Fruit fly (Drosophila melanogaster): ENCODE measurements around the gene Sod1.
A peak's percentile ranks its signal among the peaks of the same experiment; 100 is the strongest.

DNA sequence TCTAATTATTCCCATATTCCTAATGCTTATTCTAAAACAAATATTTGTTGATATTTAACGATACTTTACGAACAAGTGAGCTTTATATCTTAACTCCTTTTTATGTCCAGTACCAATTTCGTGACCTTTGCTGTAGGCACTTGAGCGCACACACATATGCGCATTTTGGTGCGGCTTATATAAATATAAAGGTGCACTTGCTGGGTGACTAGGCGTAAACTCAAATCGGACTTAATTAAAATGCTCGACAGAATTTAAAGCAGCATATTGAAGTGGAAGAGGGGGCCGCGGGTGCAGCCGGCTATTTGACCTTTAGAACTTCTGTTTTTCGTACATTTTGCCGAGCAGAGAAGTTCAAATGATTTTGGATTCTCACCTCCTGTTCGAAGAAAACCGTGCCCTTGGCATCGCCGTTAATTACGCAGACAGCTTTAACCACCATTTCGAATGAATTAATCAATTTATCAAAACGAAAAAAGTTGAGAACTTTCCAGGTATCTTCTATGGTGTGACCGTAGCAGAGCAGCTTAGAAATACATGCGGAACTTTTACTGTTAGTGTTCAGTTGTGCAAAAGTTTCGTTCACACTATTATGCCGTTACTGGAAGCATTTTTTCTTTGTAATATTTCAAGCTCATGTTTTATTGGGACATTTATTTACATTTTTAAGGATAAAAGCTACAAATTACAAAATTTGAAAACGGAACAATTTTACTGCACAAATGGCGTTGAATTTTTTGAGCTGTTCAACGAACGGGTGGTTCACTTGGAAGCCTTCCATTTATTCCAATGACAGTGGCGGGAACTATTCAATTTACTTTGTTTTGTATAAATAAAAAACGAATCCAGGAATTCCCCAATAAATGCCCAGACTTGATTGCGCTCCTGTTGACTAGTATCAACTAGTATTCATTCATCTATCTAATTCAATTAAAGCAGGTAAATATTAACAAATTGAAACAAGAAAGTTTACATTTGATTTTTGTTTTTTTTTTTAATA, at the start of gene Sod1:
- TF ChIP-seq gl (tag; optimal IDR thresholded peaks at IDR 0.05) = peak; percentile 76
- TF ChIP-seq CG10348 (GFP tag; IDR thresholded peaks at IDR 0.05) = no peak
- TF ChIP-seq CG8159 (tag; optimal IDR thresholded peaks at IDR 0.05) = peak; percentile 41
- TF ChIP-seq CG17806 (tag; optimal IDR thresholded peaks at IDR 0.05) = no peak
- TF ChIP-seq EcR (GFP tag; optimal IDR thresholded peaks at IDR 0.05) = peak; percentile 78
- TF ChIP-seq CG4496 (GFP tag; IDR thresholded peaks at IDR 0.05) = peak; percentile 62; the same call in 1 of the 3 replicates
- peak; percentile 63 for TF ChIP-seq CG12605 (GFP tag; IDR thresholded peaks at IDR 0.05)
- TF ChIP-seq CG15710 (tag; optimal IDR thresholded peaks at IDR 0.05) = peak; percentile 41
- peak; percentile 58; the same call in 1 of the 2 replicates for TF ChIP-seq Ets98B (GFP tag; IDR thresholded peaks at IDR 0.05)
- TF ChIP-seq D1 (tag; optimal IDR thresholded peaks at IDR 0.05) = no peak
- TF ChIP-seq Snoo (tag; optimal IDR thresholded peaks at IDR 0.05) = peak; percentile 65
- no peak for TF ChIP-seq CG32121 (GFP tag; IDR thresholded peaks at IDR 0.05)
- TF ChIP-seq CG34367 (tag; optimal IDR thresholded peaks at IDR 0.05) = peak; percentile 53

Data from whole organism, pupa.